Fruit fly (Drosophila melanogaster) S2 (cell line): ENCODE results near the gene AP-1gamma.

Source experiments
- CG8478 ChIP-seq: fragments of >200 bp; optimal IDR thresholded peaks from 2 replicates; lab custom pipeline; 2018
- CTCF ChIP-seq, 2 experiments: fragments of >200 bp; optimal IDR thresholded peaks; 2 replicates each; lab custom pipeline; 2018

The AP-1gamma gene

dm6 chrX:9108387-9108786 lies at the start of gene AP-1gamma:
Gene AP-1gamma, plus strand, starts transcription at chrX:9108691.
- TF ChIP-seq CG8478 (no peak), CTCF (optimal IDR thresholded peaks at IDR 0.05; lab: Kevin White, UChicago) (no peak)

dm6 chrX:9060078-9060477 lies 48.4 kb upstream of the AP-1gamma start:
- TF ChIP-seq CG8478 (no peak), CTCF (optimal IDR thresholded peaks at IDR 0.05; lab: Kevin White, UChicago) (no peak)

DNA sequence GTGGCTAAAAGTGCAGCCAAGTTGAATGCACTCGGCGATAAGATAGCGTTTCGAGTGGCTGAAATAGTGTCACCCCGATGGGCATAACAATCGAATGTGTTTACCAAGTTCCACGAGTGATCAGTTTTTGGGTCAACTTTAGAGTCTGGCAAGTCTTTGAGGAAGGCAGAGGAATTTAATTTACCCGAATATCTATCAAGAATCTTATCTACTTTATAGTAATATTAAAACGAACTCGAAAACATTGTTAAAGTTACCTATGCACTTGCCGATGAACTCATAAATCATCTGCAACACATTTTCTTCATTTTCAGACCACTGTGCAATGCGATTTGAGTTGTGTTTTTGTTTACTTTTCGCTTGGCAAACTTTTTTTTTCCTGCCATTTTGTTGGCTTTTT lies 47.2 kb upstream of the AP-1gamma start:
- TF ChIP-seq CTCF (optimal IDR thresholded peaks at IDR 0.05; lab: Kevin White, UChicago) = no peak
- no peak for TF ChIP-seq CG8478

DNA sequence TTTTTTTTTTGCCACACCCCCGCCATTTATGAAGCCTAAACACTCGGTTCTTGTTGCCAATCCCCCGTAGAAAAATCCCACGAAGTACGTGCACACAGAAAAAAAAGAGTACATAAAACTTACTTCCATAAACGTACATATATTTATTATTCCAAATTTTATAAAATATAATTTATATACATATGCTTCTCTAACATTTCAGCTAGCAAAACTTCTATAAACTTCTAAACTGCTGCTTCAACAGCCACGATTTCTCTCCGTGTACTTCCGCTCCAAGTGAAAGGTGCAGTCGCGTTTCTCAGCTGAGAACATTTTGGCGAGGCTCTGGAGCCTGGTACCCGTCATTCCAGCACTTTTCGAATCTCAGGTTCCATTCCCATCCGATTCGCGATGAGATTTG lies 45.8 kb upstream of the AP-1gamma start:
- no peak for TF ChIP-seq CTCF (optimal IDR thresholded peaks at IDR 0.05; lab: Kevin White, UChicago)
- no peak for TF ChIP-seq CG8478

dm6 chrX:9063425-9063824 lies 45.1 kb upstream of the AP-1gamma start:
- no peak for TF ChIP-seq CG8478
- no peak for TF ChIP-seq CTCF (optimal IDR thresholded peaks at IDR 0.05; lab: Kevin White, UChicago)

- TF ChIP-seq CG8478 (no peak), CTCF (optimal IDR thresholded peaks at IDR 0.05; lab: Kevin White, UChicago) (no peak)
Observed at dm6 chrX:9064029-9064428, 44.5 kb upstream of the AP-1gamma start.

DNA sequence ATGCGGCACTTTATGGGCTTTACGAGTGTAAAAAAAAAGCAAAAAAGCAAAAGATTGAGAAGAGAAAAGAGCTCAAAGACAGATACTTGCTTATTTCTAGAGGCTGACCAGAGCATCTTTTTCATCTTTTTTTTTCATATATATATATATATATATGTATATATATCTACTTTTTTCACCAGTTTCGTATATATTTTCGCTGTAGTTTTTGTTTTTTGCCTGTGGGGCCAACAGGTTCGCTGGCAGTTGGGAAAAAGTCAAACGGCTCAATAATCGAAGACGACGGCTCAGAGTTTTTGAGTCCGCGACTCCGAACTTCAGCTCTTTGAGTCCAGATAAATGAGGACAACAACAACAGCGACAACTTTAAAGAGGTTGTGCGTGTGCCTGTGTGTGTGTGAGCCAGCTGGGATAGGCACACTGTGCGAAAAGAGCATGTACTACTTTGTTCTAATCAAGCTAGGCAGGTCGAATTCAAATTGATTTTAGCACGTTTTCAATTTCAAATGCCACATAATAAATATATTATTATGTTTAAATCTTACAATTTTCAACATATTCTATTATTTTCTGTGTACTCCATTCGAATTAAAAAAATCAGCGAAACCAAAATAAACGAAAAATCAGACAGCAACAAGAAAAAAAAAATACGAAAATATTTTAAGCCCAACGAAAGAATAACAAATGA lies 41.5 kb upstream of the AP-1gamma start:
- TF ChIP-seq CTCF (optimal IDR thresholded peaks at IDR 0.05; lab: Kevin White, UChicago) (no peak), CG8478 (no peak)

DNA sequence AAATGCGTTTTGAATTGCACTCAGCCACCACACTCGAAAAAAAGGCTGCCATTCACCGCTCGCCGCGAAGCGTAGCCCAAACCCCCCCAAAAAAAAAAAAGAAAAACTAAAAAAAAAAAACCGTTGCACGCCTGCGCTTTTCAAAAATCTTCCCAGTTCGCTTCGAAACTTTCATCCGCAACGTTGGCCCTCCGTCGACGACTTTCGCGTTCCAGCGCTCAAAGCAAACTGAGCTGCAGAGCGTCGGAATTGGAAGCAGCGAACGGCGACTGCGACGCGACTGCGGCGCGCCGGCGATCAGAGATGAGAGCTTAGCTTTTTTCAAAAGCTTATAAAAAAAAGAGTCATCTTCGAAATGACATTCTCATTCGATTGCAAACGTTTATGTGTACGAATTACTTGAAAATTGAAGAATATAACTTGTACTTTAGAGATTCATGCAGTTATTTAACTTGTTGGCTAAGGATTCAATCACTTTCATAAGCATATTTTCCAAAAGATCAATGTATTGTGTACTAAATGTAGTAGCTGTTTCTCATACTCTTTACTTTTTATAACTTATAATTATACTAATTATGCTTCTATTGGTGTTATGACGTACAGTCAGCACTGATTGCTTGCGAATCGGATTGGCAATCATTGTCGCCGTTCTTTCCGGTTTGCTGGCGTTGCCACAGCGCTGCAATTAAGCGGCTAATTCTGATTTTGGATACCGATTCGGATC lies 40.6 kb upstream of the AP-1gamma start, which contains the start of gene CG15365:
TSS of gene CG15365 (minus strand) at position 230 of the 724 bp plus-strand sequence.
- TF ChIP-seq CTCF (optimal IDR thresholded peaks at IDR 0.05; lab: Kevin White, UChicago) (no peak), CG8478 (no peak)

- TF ChIP-seq CG8478 = no peak
- TF ChIP-seq CTCF (optimal IDR thresholded peaks at IDR 0.05; lab: Kevin White, UChicago) = no peak
Observed at dm6 chrX:9068822-9069221, 39.7 kb upstream of the AP-1gamma start.

DNA sequence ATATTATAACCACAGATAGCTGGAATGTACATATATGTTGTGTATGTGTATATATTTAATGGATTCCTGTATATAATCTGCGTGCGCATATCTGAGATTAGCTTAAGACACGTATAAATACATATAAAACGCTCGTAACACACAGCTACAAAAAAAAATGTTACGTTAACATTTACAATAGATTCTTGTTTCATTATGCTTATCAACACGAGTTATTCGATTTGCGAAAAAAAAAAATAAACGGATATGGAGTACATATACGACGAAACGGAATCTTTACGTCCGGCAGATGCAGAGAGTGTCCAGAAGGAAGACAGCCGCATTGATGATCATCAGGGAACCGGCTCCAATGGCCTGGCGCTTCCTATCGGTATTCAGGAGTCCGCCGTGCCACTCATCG lies 37.2 kb upstream of the AP-1gamma start, which contains the start of gene CG10970:
TSS of gene CG10970 (minus strand) at position 101 of the 400 bp plus-strand sequence.
- no peak for TF ChIP-seq CG8478
- no peak for TF ChIP-seq CTCF (optimal IDR thresholded peaks at IDR 0.05; lab: Kevin White, UChicago)

dm6 chrX:9074040-9074439 lies 34.5 kb upstream of the AP-1gamma start:
- TF ChIP-seq CG8478 (no peak), CTCF (optimal IDR thresholded peaks at IDR 0.05; lab: Kevin White, UChicago) (no peak)

- TF ChIP-seq CG8478 (no peak), CTCF (optimal IDR thresholded peaks at IDR 0.05; lab: Kevin White, UChicago) (no peak)
Observed at dm6 chrX:9075641-9076324, 32.7 kb upstream of the AP-1gamma start.

DNA sequence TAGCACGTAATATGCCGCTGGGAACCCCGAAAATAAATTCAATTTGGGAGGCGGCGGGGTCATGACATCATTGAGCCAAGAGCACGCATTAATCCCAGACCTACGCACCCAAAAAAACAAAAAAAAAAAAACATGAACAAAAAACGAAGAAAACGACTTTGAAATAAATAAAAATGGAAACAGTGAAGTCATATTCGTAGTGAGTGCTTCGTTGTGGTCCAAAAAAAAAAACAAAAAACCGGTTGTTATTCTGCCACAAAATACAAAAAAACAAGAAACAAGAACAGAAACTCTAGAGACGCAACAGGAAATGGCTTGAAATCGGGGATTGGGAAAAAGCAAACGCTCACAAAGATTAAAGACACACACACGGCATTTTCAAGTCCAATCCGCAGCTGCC lies 30.9 kb upstream of the AP-1gamma start:
- TF ChIP-seq CG8478 (no peak), CTCF (optimal IDR thresholded peaks at IDR 0.05; lab: Kevin White, UChicago) (no peak)

DNA sequence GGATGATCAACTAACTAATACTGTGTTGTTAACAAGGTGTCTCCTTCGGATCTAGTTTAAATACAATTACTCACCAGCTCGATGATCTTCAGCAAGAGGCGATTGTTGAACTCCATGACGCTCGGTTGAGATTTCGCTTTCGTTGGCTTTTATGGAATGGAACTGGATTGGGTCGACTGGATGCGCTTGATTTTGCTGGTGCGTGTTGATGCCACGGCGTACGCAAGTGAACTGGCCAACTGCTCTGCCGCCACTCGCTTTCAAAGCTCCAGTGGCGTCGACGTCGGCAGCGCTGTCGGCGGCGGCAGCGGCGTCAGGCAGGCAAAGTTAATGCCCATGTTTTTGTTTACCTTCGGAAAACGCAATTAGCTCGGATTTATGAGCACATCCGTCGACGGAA lies 30.2 kb upstream of the AP-1gamma start, which contains the start of gene CG44325:
TSS of gene CG44325 (minus strand) at position 237 of the 400 bp plus-strand sequence.
- TF ChIP-seq CG8478 = no peak
- no peak for TF ChIP-seq CTCF (optimal IDR thresholded peaks at IDR 0.05; lab: Kevin White, UChicago)

- TF ChIP-seq CTCF (optimal IDR thresholded peaks at IDR 0.05; lab: Kevin White, UChicago) = no peak
- TF ChIP-seq CG8478 = no peak
Observed at dm6 chrX:9080962-9081361, 27.5 kb upstream of the AP-1gamma start, which contains the start of the genes CG7246 and HP1b. Gene CG7246, minus strand, starts transcription at chrX:9081057. Gene HP1b, plus strand, starts transcription at chrX:9081063.

- TF ChIP-seq CG8478 (no peak), CTCF (optimal IDR thresholded peaks at IDR 0.05; lab: Kevin White, UChicago) (no peak)
Observed at dm6 chrX:9082600-9082999, 25.9 kb upstream of the AP-1gamma start, which contains the start of gene APC4. Gene APC4, plus strand, starts transcription at chrX:9082931.
